Worm (Caenorhabditis elegans) whole organism, L4/young adult: ENCODE measurements around the gene Y38E10A.8.

ENCODE experiments used
- W03F9.2 ChIP-seq: fragments of 150-350 bp; optimal IDR thresholded peaks from 2 replicates; lab custom pipeline; 2014; ENCODE audit warnings: missing biosample characterization, missing genetic modification characterization
- dao-5 ChIP-seq: sonication (generic microtip); optimal IDR thresholded peaks from 2 replicates; lab custom pipeline; 2016; ENCODE audit warnings: missing genotype, missing genetic modification characterization, moderate library complexity, missing compliant biosample characterization
- him-1 ChIP-seq: sonication (generic microtip); optimal IDR thresholded peaks from 2 replicates; lab custom pipeline; 2016; ENCODE audit warnings: missing genotype, missing genetic modification reagents, missing genetic modification characterization, missing compliant biosample characterization

DNA sequence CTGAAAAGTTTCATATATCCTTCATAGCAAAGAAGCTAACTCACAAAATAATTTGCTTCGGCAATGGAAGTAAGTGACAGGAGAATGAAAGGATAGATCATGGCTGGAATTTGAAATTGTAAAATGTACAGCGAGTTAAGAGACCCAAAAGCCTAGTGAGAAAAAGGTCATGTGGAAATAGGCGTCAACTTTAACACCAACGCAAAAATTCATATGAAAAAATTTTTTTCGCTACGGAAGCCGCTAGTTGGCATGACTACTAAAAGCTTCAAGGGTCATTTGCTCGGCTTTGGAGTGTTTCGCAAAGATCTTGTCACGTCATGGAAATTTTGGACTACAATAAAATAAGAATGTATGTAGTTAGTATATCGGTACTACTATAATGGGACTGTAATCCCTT, 36.5 kb upstream of the Y38E10A.8 start, which contains the start of gene Y38E10A.1:
- no peak for TF ChIP-seq him-1
- TF ChIP-seq dao-5, result no peak
- TF ChIP-seq W03F9.2, result no peak
